Fruit fly (Drosophila melanogaster): Measurements from ENCODE around the gene CG34177.

- TF ChIP-seq ovo (GFP tag; optimal IDR thresholded peaks at IDR 0.05) (no peak), CG14711 (tag; optimal IDR thresholded peaks at IDR 0.05) (no peak), bab1 (GFP tag; optimal IDR thresholded peaks at IDR 0.05) (no peak)
These were observed 17.6 kb upstream of the CG34177 start for dm6 chr2L:4416089-4416488.

All from whole organism, adult.